Fruit fly (Drosophila melanogaster): Measurements from ENCODE around the gene Abca3.
A peak's percentile ranks its signal among the peaks of the same experiment; 100 is the strongest.

- TF ChIP-seq rn (GFP tag; IDR thresholded peaks at IDR 0.05), result no peak
- TF ChIP-seq CG14655 (GFP tag; optimal IDR thresholded peaks at IDR 0.05), result no peak
- no peak for TF ChIP-seq gl (tag; optimal IDR thresholded peaks at IDR 0.05)
- TF ChIP-seq CG13204 (GFP tag; optimal IDR thresholded peaks at IDR 0.05), result no peak
- no peak for TF ChIP-seq D1 (tag; optimal IDR thresholded peaks at IDR 0.05)
- TF ChIP-seq Snoo (tag; optimal IDR thresholded peaks at IDR 0.05), result peak; percentile 36
- TF ChIP-seq CG34367 (tag; optimal IDR thresholded peaks at IDR 0.05), result peak; percentile 36
- 0 out of 2 replicates have a peak, but pooled peaks have one; percentile 10 for TF ChIP-seq CG12605 (GFP tag; IDR thresholded peaks at IDR 0.05)
- TF ChIP-seq CG4496 (GFP tag; IDR thresholded peaks at IDR 0.05), result peak; percentile 71
- peak; percentile 39 for TF ChIP-seq CG8159 (tag; optimal IDR thresholded peaks at IDR 0.05)
- peak; percentile 47 for TF ChIP-seq CG8301 (tag; optimal IDR thresholded peaks at IDR 0.05)
- TF ChIP-seq Pif1B (GFP tag; optimal IDR thresholded peaks at IDR 0.05), result peak; percentile 54
Observed at dm6 chrX:21345036-21345500, 38.6 kb upstream of the Abca3 start, which contains the start of gene dod.
